Worm (Caenorhabditis elegans): ENCODE measurements around the gene F21C10.1.

DNA sequence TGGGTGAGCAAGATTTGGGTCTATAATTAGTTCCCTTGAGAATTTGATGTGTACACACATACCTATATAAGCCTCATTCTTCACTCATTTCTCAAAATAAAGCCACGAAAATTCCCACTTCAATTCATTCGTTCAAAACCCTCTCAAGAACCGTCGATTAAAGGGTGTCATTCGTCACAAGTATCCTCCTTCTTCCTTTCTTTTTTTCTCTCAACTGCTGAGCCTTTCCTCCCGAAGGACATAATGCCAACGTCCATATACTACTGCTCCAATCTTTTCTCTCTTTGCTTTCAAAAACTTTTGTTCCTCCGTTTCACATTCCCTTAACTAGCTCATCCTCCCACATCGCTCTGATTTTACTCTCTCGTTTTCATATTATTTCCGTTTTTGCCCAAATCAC is 39.9 kb upstream of the F21C10.1 start, which contains the start of gene T27E4.1:
- TF ChIP-seq flt-1 (GFP tag; IDR thresholded peaks at IDR 0.05) (no peak), ztf-23 (GFP tag; IDR thresholded peaks at IDR 0.05) (no peak), cog-1 (tag; optimal IDR thresholded peaks at IDR 0.05) (no peak), klf-2 (GFP tag; conservative IDR thresholded peaks at IDR 0.05) (no peak), med-1 (GFP tag; optimal IDR thresholded peaks at IDR 0.05; ENCODE audit: insufficient read depth) (no peak), tab-1 (GFP tag; IDR thresholded peaks at IDR 0.05) (no peak), T22C8.4 (GFP tag; IDR thresholded peaks at IDR 0.05) (no peak), ref-1 (GFP tag; conservative IDR thresholded peaks at IDR 0.05) (no peak)
